Worm (Caenorhabditis elegans) whole organism, dauer: ENCODE results near the gene C14A4.9.

Source experiments
- unc-62 ChIP-seq: sonication (generic microtip); optimal IDR thresholded peaks from 2 replicates; lab custom pipeline; 2017; ENCODE audit warnings: missing biosample characterization, missing genetic modification reagents, missing genetic modification characterization

C14A4.9 gene

ce11 chrII:10566458-10566857 is 32.7 kb upstream of the C14A4.9 start:
- no peak for TF ChIP-seq unc-62 (GFP tag; lab: Kevin White, UChicago)

ce11 chrII:10569498-10569897 is 29.6 kb upstream of the C14A4.9 start:
- no peak for TF ChIP-seq unc-62 (GFP tag; lab: Kevin White, UChicago)

DNA sequence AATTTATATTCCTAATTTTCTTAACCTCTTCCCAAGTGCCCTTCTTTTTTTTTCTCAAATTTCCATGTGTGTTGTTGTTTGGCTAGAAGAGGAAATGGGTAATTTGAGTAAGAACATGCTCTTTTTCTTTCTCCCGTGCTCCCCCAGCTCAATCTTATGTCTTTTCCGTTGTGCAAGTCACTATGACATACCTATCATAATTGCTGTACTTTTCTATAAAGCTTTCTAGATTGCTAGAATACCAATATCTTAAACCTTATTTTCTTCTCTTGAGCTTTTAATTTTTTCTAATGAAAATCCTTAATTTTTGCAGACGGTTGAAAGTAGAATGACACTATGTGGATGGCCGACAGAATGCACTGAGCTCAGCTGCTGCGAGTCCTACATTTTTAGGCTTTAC is 28.8 kb upstream of the C14A4.9 start, which contains the start of gene txt-13:
Gene txt-13, plus strand, starts transcription at position 301 of the 400 bp plus-strand sequence.
- no peak for TF ChIP-seq unc-62 (GFP tag; lab: Kevin White, UChicago)

DNA sequence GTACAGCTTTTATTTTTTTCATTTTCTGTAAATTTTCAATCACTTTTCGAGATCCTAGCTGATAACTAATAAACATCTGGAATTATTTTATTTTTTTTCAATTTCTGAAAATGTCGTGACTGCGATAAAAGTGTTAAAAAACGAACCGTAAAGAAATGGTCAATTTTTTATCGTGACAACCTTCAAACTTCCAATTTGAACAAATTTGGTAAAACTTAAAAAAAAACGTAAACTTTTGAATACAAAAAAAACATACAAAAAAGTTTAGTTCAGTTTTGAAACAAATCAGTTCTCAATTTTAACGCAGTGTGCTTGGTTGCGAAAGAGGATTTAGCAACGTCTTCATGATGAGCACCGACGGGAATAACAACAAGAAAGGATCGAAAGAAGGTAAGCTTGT is 27.2 kb upstream of the C14A4.9 start, which contains the start of gene C06A1.3:
Gene C06A1.3, plus strand, starts transcription at position 301 of the 400 bp plus-strand sequence.
- TF ChIP-seq unc-62 (GFP tag; lab: Kevin White, UChicago), result no peak

DNA sequence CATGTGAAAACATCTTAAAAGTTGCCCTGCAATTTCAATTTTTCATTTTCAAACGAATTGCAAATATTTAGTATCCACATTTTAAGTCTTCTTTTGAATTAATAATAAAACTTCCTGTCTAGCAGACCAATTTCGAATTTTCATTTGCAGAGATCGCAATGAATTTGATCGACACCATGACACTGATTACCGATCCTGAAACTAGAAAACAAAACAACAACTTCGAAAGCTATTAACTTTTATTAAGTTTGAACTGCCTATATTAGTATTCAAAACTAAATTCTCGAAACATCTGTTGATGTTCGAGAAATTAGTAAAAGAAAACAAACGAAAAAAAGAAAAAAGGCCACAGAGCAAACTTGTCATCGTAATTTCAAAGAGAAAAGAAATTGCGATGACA is 25.0 kb upstream of the C14A4.9 start:
- no peak for TF ChIP-seq unc-62 (GFP tag; lab: Kevin White, UChicago)

- TF ChIP-seq unc-62 (GFP tag; lab: Kevin White, UChicago), result no peak
Measured at ce11 chrII:10578843-10579430, 20.2 kb upstream of the C14A4.9 start, which contains the start of gene rpb-6. Gene rpb-6, plus strand, starts transcription at chrII:10579380.

DNA sequence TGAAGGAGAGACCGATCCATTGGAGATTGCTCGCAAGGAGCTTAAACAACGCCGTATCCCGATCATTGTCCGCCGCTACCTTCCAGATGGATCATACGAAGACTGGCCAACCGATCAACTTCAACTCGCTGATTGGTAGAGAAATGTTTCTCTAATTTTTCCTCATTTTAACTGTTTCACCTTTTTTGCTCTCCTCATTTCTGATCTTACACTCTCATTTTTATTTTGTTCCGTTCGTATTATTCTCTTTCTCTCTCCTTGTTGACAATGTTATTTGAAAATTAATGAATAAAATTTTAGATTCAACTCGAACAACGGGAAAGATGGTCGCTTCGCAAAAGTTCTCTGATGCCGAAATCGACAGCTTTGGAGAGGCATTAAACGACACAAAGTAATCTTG is 19.5 kb upstream of the C14A4.9 start, which contains the start of gene dohh-1:
Gene dohh-1, plus strand, starts transcription at position 301 of the 400 bp plus-strand sequence.
- no peak for TF ChIP-seq unc-62 (GFP tag; lab: Kevin White, UChicago)

- TF ChIP-seq unc-62 (GFP tag; lab: Kevin White, UChicago), result no peak
Measured at ce11 chrII:10580833-10581232, 18.3 kb upstream of the C14A4.9 start, which contains the start of gene dap-3. Gene dap-3, plus strand, starts transcription at chrII:10581133.

DNA sequence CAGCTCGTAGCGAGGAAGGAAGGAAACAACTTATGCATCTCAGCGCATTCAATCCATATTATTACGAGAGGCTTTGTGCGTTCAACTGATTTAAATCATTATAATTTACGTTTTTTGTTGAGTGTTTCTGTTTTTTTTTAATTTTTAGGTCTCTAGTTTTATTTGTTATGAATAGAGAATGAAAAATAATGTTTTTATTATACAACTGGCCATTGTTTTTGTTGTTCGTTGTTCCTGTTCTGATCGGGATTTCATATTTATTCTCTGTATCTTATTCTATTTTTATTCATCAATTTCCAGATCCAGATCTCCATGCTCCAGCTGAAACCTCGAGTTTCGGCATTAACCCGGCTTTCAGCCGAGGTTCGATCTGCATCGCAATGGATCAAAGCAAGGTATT is 16.8 kb upstream of the C14A4.9 start, which contains the start of gene mrps-22:
Gene mrps-22, plus strand, starts transcription at position 301 of the 400 bp plus-strand sequence.
- no peak for TF ChIP-seq unc-62 (GFP tag; lab: Kevin White, UChicago)

ce11 chrII:10584036-10584435 is 15.1 kb upstream of the C14A4.9 start, which contains the start of gene algn-9:
Gene algn-9, plus strand, starts transcription at chrII:10584336.
- TF ChIP-seq unc-62 (GFP tag; lab: Kevin White, UChicago), result no peak

DNA sequence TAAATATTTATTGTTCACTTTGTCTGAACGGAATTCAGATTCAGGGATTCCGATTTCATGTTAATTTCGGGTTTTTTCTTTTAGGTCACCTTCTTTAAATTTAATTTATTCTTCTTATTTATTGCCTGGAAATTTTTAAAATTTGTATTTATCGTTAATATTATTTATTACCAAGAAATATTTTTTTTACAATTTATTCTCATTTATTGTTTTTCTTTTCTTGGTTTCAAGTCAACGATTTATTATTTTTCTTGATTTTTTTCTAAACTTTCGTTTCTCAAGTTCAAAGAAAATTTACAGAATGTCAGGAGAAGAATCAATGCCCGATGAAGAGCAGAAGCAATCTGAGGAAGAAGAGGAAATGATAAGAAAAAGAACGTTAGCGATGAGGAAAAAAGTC is 11.4 kb upstream of the C14A4.9 start, which contains the start of gene crn-3:
Gene crn-3, plus strand, starts transcription at position 301 of the 400 bp plus-strand sequence.
- no peak for TF ChIP-seq unc-62 (GFP tag; lab: Kevin White, UChicago)

- TF ChIP-seq unc-62 (GFP tag; lab: Kevin White, UChicago), result no peak
Measured at ce11 chrII:10592452-10592851, 6.7 kb upstream of the C14A4.9 start, which contains the start of gene crn-5. Gene crn-5, plus strand, starts transcription at chrII:10592752.

- TF ChIP-seq unc-62 (GFP tag; lab: Kevin White, UChicago), result no peak
Measured at ce11 chrII:10594312-10594711, 4.8 kb upstream of the C14A4.9 start.

ce11 chrII:10594758-10595157 is 4.4 kb upstream of the C14A4.9 start, which contains the start of gene C14A4.6:
Gene C14A4.6, minus strand, starts transcription at chrII:10594776.
- no peak for TF ChIP-seq unc-62 (GFP tag; lab: Kevin White, UChicago)

DNA sequence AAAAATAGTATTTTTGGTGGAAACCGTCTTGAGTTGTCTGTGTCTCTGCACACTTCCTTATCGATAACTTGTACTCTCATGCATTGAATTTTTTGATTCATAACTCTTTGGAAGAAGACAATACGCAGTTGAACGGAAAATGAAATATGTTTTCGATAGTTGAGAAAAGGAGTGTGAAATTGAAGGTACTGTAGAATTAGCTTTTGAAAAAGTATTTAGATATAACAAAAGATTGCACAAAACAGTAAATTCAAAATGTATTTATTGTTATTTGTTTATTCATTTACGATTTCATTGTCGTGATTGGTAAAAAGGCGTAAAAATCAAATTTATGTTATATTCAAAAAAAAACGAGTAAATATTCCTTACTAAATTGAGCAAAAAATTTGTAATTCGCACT is 2.7 kb upstream of the C14A4.9 start, which contains the start of gene C14A4.7:
Gene C14A4.7, minus strand, starts transcription at position 101 of the 400 bp plus-strand sequence.
- no peak for TF ChIP-seq unc-62 (GFP tag; lab: Kevin White, UChicago)

ce11 chrII:10598039-10598438 is 1.1 kb upstream of the C14A4.9 start, which contains the start of gene C14A4.8:
Gene C14A4.8, minus strand, starts transcription at chrII:10598139.
- no peak for TF ChIP-seq unc-62 (GFP tag; lab: Kevin White, UChicago)

- TF ChIP-seq unc-62 (GFP tag; lab: Kevin White, UChicago), result no peak
Measured at ce11 chrII:10602184-10602583, 3.0 kb downstream of the C14A4.9 start, which contains the start of gene srv-2. Gene srv-2, minus strand, starts transcription at chrII:10602284.
